Fruit fly (Drosophila melanogaster) whole organism, embryonic: ENCODE measurements around the gene CG13634.

Experiments
- CG10321 ChIP-seq: fragments of 200-800 bp; sonication (Bioruptor generic); IDR thresholded peaks from 2 replicates; pipeline ENCODE4 v1.3.6; 2022; ENCODE audit warnings: missing biosample characterization, missing genetic modification characterization
- CG10462 ChIP-seq: fragments of 200-800 bp; sonication (Bioruptor generic); optimal IDR thresholded peaks from 2 replicates; lab custom pipeline; 2016; ENCODE audit warnings: missing biosample characterization, missing genetic modification characterization
- CG10565 ChIP-seq: fragments of 200-800 bp; sonication (Bioruptor generic); optimal IDR thresholded peaks from 3 replicates; lab custom pipeline; 2016; ENCODE audit warnings: missing biosample characterization, mild to moderate bottlenecking, missing genetic modification characterization
- CG10979 ChIP-seq: fragments of 200-800 bp; sonication (Bioruptor generic); optimal IDR thresholded peaks from 2 replicates; lab custom pipeline; 2018; ENCODE audit warnings: missing biosample characterization, mild to moderate bottlenecking, missing genetic modification characterization, moderate library complexity
- CG11398 ChIP-seq: fragments of 200-800 bp; sonication (Bioruptor generic); optimal IDR thresholded peaks from 2 replicates; lab custom pipeline; 2016; ENCODE audit warnings: missing biosample characterization, missing genetic modification characterization
- CG14667 ChIP-seq: fragments of 200-800 bp; sonication (Bioruptor generic); IDR thresholded peaks from 2 replicates; pipeline ENCODE4 v1.3.6; 2022; ENCODE audit warnings: missing biosample characterization, missing genetic modification characterization
- CG15269 ChIP-seq: fragments of 200-800 bp; sonication (Bioruptor generic); optimal IDR thresholded peaks from 2 replicates; lab custom pipeline; 2018; ENCODE audit warnings: missing biosample characterization, mild to moderate bottlenecking, missing genetic modification characterization, moderate library complexity
- CG15601 ChIP-seq: fragments of 200-800 bp; sonication (Bioruptor generic); optimal IDR thresholded peaks from 3 replicates; lab custom pipeline; 2019; ENCODE audit warnings: missing biosample characterization, mild to moderate bottlenecking, missing genetic modification characterization, moderate library complexity
- CG17359 ChIP-seq: fragments of 200-800 bp; sonication (Bioruptor generic); optimal IDR thresholded peaks from 3 replicates; lab custom pipeline; 2018; ENCODE audit warnings: missing biosample characterization, mild to moderate bottlenecking, missing genetic modification characterization, moderate library complexity
- CG17829 ChIP-seq: fragments of 200-800 bp; optimal IDR thresholded peaks from 2 replicates; lab custom pipeline; 2019; ENCODE audit warnings: missing biosample characterization, mild to moderate bottlenecking, missing genetic modification characterization, moderate library complexity
- CG18011 ChIP-seq: fragments of 200-800 bp; sonication (Bioruptor generic); optimal IDR thresholded peaks from 2 replicates; lab custom pipeline; 2017; ENCODE audit warnings: missing biosample characterization, missing genetic modification characterization, mild to moderate bottlenecking, moderate library complexity, missing genotype
- CG2120 ChIP-seq: fragments of 200-800 bp; sonication (Bioruptor generic); optimal IDR thresholded peaks from 3 replicates; lab custom pipeline; 2016; ENCODE audit warnings: missing biosample characterization, missing genetic modification characterization
- CG31441 ChIP-seq: fragments of 200-800 bp; sonication (Bioruptor generic); IDR thresholded peaks from 2 replicates; pipeline ENCODE4 v1.3.6; 2022; ENCODE audit warnings: missing biosample characterization, missing genetic modification characterization
- CG32772 ChIP-seq: fragments of 200-800 bp; sonication (Bioruptor generic); IDR thresholded peaks from 2 replicates; pipeline ENCODE4 v1.3.6; 2022; ENCODE audit warnings: missing biosample characterization, missing genetic modification characterization
- CG33213 ChIP-seq: fragments of 200-800 bp; sonication (Bioruptor generic); optimal IDR thresholded peaks from 3 replicates; lab custom pipeline; 2016; ENCODE audit warnings: missing biosample characterization, missing genetic modification characterization
- CG4854 ChIP-seq: fragments of 200-800 bp; sonication (Bioruptor generic); optimal IDR thresholded peaks from 2 replicates; lab custom pipeline; 2016; ENCODE audit warnings: missing biosample characterization, missing genetic modification characterization, inconsistent platforms
- CG8924 ChIP-seq: fragments of 200-800 bp; optimal IDR thresholded peaks from 3 replicates; lab custom pipeline; 2019; ENCODE audit warnings: missing biosample characterization, mild to moderate bottlenecking, missing genetic modification characterization, moderate library complexity
- CG9797 ChIP-seq: fragments of 200-800 bp; sonication (Bioruptor generic); optimal IDR thresholded peaks from 3 replicates; lab custom pipeline; 2018; ENCODE audit warnings: missing biosample characterization, mild to moderate bottlenecking, missing genetic modification characterization
- Chrac-16 ChIP-seq: fragments of 200-800 bp; sonication (Bioruptor generic); optimal IDR thresholded peaks from 3 replicates; lab custom pipeline; 2016; ENCODE audit warnings: missing biosample characterization, missing genetic modification characterization
- Dll ChIP-seq: fragments of 200-800 bp; sonication (Bioruptor generic); IDR thresholded peaks from 4 replicates; pipeline ENCODE4 v1.3.6; 2022; ENCODE audit warnings: missing biosample characterization, missing genetic modification characterization; ENCODE audit not compliant: partially characterized antibody
- Drgx ChIP-seq: fragments of 200-800 bp; sonication (Bioruptor generic); IDR thresholded peaks from 2 replicates; pipeline ENCODE4 v1.3.6; 2022; ENCODE audit warnings: missing biosample characterization, missing genetic modification characterization
- E2f2 ChIP-seq: fragments of 200-800 bp; sonication (Bioruptor generic); IDR thresholded peaks from 2 replicates; pipeline ENCODE4 v1.3.6; 2022; ENCODE audit warnings: missing biosample characterization, missing genetic modification characterization
- Ets97D ChIP-seq: fragments of 200-800 bp; sonication (Bioruptor generic); optimal IDR thresholded peaks from 3 replicates; lab custom pipeline; 2016; ENCODE audit warnings: missing biosample characterization, missing genetic modification characterization
- Hey ChIP-seq: fragments of 200-800 bp; sonication (Bioruptor generic); optimal IDR thresholded peaks from 3 replicates; lab custom pipeline; 2018; ENCODE audit warnings: missing biosample characterization, mild to moderate bottlenecking, missing genetic modification characterization
- Hmx ChIP-seq: fragments of 200-800 bp; sonication (Bioruptor generic); optimal IDR thresholded peaks from 2 replicates; lab custom pipeline; 2016; ENCODE audit warnings: missing biosample characterization, missing genetic modification characterization
- Hr51 ChIP-seq, 2 experiments: fragments of 200-800 bp; sonication (Bioruptor generic); optimal IDR thresholded peaks; 2 replicates in 1 of 2; 3 replicates in 1 of 2; lab custom pipeline; 2016 to 2018; ENCODE audit warnings: missing biosample characterization in 2 of 2, missing genetic modification characterization in 2 of 2, mild to moderate bottlenecking in 1 of 2, moderate library complexity in 1 of 2
- Hsf ChIP-seq: fragments of 200-800 bp; sonication (Bioruptor generic); optimal IDR thresholded peaks from 3 replicates; lab custom pipeline; 2016; ENCODE audit warnings: missing biosample characterization, missing genetic modification characterization
- MESR4 ChIP-seq: fragments of 200-800 bp; sonication (Bioruptor generic); optimal IDR thresholded peaks from 2 replicates; lab custom pipeline; 2018; ENCODE audit warnings: missing biosample characterization, mild to moderate bottlenecking, missing genetic modification characterization, moderate library complexity
- Mes4 ChIP-seq: fragments of 200-800 bp; sonication (Bioruptor generic); optimal IDR thresholded peaks from 2 replicates; lab custom pipeline; 2016; ENCODE audit warnings: missing biosample characterization, missing genetic modification characterization
- NC2α ChIP-seq: fragments of 200-800 bp; sonication (Bioruptor generic); optimal IDR thresholded peaks from 2 replicates; lab custom pipeline; 2016; ENCODE audit warnings: missing biosample characterization, missing genetic modification characterization
- NK7.1 ChIP-seq: fragments of 200-800 bp; sonication (Bioruptor generic); optimal IDR thresholded peaks from 3 replicates; lab custom pipeline; 2016; ENCODE audit warnings: missing biosample characterization, missing genetic modification characterization
- Poxn ChIP-seq: fragments of 200-800 bp; sonication (Bioruptor generic); IDR thresholded peaks from 2 replicates; pipeline ENCODE4 v1.3.6; 2022; ENCODE audit warnings: missing biosample characterization, missing genetic modification characterization
- Ravus ChIP-seq: fragments of 200-800 bp; sonication (Bioruptor generic); IDR thresholded peaks from 2 replicates; pipeline ENCODE4 v1.3.6; 2022; ENCODE audit warnings: missing biosample characterization, missing genetic modification characterization
- Sin3A ChIP-seq: fragments of >200 bp; optimal IDR thresholded peaks from 2 replicates; lab custom pipeline; 2018
- Sry-δ ChIP-seq: fragments of 200-800 bp; sonication (Bioruptor generic); optimal IDR thresholded peaks from 2 replicates; lab custom pipeline; 2016; ENCODE audit warnings: missing biosample characterization, missing genetic modification characterization
- bcd ChIP-seq: fragments of 200-800 bp; sonication (Bioruptor generic); optimal IDR thresholded peaks from 2 replicates; lab custom pipeline; 2017; ENCODE audit warnings: missing biosample characterization, mild to moderate bottlenecking, missing genetic modification characterization
- corto ChIP-seq: fragments of 200-800 bp; sonication (Bioruptor generic); optimal IDR thresholded peaks from 2 replicates; lab custom pipeline; 2016; ENCODE audit warnings: missing biosample characterization, mild to moderate bottlenecking, missing genetic modification characterization, moderate library complexity
- dati ChIP-seq: fragments of 200-800 bp; sonication (Bioruptor generic); IDR thresholded peaks from 2 replicates; pipeline ENCODE4 v1.3.6; 2022; ENCODE audit warnings: missing biosample characterization, missing genetic modification characterization
- fd96Cb ChIP-seq: fragments of 200-800 bp; sonication (Bioruptor generic); optimal IDR thresholded peaks from 2 replicates; lab custom pipeline; 2018; ENCODE audit warnings: missing biosample characterization, mild to moderate bottlenecking, missing genetic modification characterization, moderate library complexity
- fru ChIP-seq: fragments of >200 bp; optimal IDR thresholded peaks from 2 replicates; lab custom pipeline; 2017
- gro ChIP-seq: fragments of 200-800 bp; sonication (Bioruptor generic); optimal IDR thresholded peaks from 2 replicates; lab custom pipeline; 2016; ENCODE audit warnings: missing biosample characterization, missing genetic modification characterization
- her ChIP-seq: fragments of 200-800 bp; sonication (Bioruptor generic); optimal IDR thresholded peaks from 2 replicates; lab custom pipeline; 2016; ENCODE audit warnings: missing biosample characterization, missing genetic modification characterization
- jing ChIP-seq: fragments of 200-800 bp; sonication (Bioruptor generic); optimal IDR thresholded peaks from 2 replicates; lab custom pipeline; 2018; ENCODE audit warnings: missing biosample characterization, mild to moderate bottlenecking, missing genetic modification characterization
- klu ChIP-seq: fragments of 200-800 bp; sonication (Bioruptor generic); IDR thresholded peaks from 2 replicates; pipeline ENCODE4 v1.3.6; 2022; ENCODE audit warnings: missing biosample characterization, missing genetic modification characterization
- kni ChIP-seq: fragments of 200-800 bp; sonication (Bioruptor generic); optimal IDR thresholded peaks from 3 replicates; lab custom pipeline; 2017; ENCODE audit warnings: mild to moderate bottlenecking, missing biosample characterization, missing genetic modification reagents, missing genetic modification characterization
- knrl ChIP-seq: fragments of 200-800 bp; sonication (Bioruptor generic); IDR thresholded peaks from 3 replicates; pipeline ENCODE4 v1.3.6; 2022; ENCODE audit warnings: missing biosample characterization, missing genetic modification characterization; ENCODE audit not compliant: partially characterized antibody
- lab ChIP-seq: fragments of 200-800 bp; sonication (Bioruptor generic); optimal IDR thresholded peaks from 3 replicates; lab custom pipeline; 2017; ENCODE audit warnings: missing biosample characterization, missing genetic modification characterization, mild to moderate bottlenecking, moderate library complexity, missing genetic modification reagents
- p53 ChIP-seq: fragments of 200-800 bp; sonication (Bioruptor generic); optimal IDR thresholded peaks from 2 replicates; lab custom pipeline; 2016; ENCODE audit warnings: missing biosample characterization, missing genetic modification characterization
- pum ChIP-seq: fragments of 200-800 bp; sonication (Bioruptor generic); optimal IDR thresholded peaks from 2 replicates; lab custom pipeline; 2016; ENCODE audit warnings: missing biosample characterization, missing genetic modification characterization
- so ChIP-seq: fragments of 200-800 bp; sonication (Bioruptor generic); IDR thresholded peaks from 3 replicates; pipeline ENCODE4 v1.3.6; 2022; ENCODE audit warnings: missing biosample characterization, missing genetic modification characterization

CG13634 gene

dm6 chr3R:24768538-24769401 lies 21.2 kb downstream of the CG13634 start, which contains the start of gene CG13631 (continued):
- TF ChIP-seq Chrac-16 (peak; percentile 93), Mes4 (GFP tag; lab: Kevin White, UChicago) (peak; percentile 96), Ravus (peak; percentile 51), corto (GFP tag; lab: Kevin White, UChicago) (peak; percentile 85), CG10321 (GFP tag; lab: Robert Waterston, UW) (no peak), CG18011 (GFP tag; lab: Kevin White, UChicago) (no peak), CG8924 (peak; percentile 95), kni (GFP tag; lab: Kevin White, UChicago) (peak; percentile 86), Ets97D (GFP tag; lab: Kevin White, UChicago) (peak; percentile 74), Hsf (GFP tag; lab: Kevin White, UChicago) (peak; percentile 96), p53 (peak; percentile 84), CG4854 (GFP tag; lab: Kevin White, UChicago) (peak; percentile 86), fru (lab: Kevin White, UChicago) (no peak), dati (GFP tag; lab: Robert Waterston, UW) (peak; percentile 74), CG14667 (GFP tag; lab: Robert Waterston, UW) (peak; percentile 87), CG9797 (GFP tag; lab: Kevin White, UChicago) (peak; percentile 32), Sin3A (lab: Kevin White, UChicago) (no peak), CG10979 (tag; lab: Kevin White, UChicago) (peak; percentile 98), so (GFP tag; lab: Robert Waterston, UW) (peak; percentile 92), CG32772 (peak; percentile 94), lab (GFP tag; lab: Kevin White, UChicago) (peak; percentile 86), CG17359 (tag; lab: Kevin White, UChicago) (peak; percentile 96), CG17829 (tag; lab: Kevin White, UChicago) (peak; percentile 96), MESR4 (GFP tag; lab: Kevin White, UChicago) (no peak), CG31441 (GFP tag; lab: Robert Waterston, UW) (peak; percentile 97), CG15269 (peak; percentile 91), NK7.1 (peak; percentile 79), Drgx (GFP tag; lab: Robert Waterston, UW) (peak; percentile 97), Sry-δ (GFP tag; lab: Kevin White, UChicago) (peak; percentile 58), CG10565 (GFP tag; lab: Kevin White, UChicago) (peak; percentile 89), bcd (GFP tag; lab: Kevin White, UChicago) (peak; percentile 96), Hr51 (GFP tag; optimal IDR thresholded peaks at IDR 0.05; lab: Kevin White, UChicago) (peak; percentile 46 to 95), jing (peak; percentile 94), Hey (tag; lab: Kevin White, UChicago) (peak; percentile 51), E2f2 (GFP tag; lab: Robert Waterston, UW) (peak; percentile 65), knrl (GFP tag; lab: Robert Waterston, UW) (no peak), klu (peak; percentile 64; the same call in 1 of the 2 replicates), CG11398 (peak; percentile 88), CG33213 (GFP tag; lab: Kevin White, UChicago) (peak; percentile 86), Poxn (GFP tag; lab: Robert Waterston, UW) (no peak), CG15601 (peak; percentile 97), pum (GFP tag; lab: Kevin White, UChicago) (peak; percentile 97), Hmx (GFP tag; lab: Kevin White, UChicago) (peak; percentile 59), NC2α (GFP tag; lab: Kevin White, UChicago) (peak; percentile 84), CG2120 (GFP tag; lab: Kevin White, UChicago) (peak; percentile 21), gro (no peak), Dll (GFP tag; lab: Robert Waterston, UW) (no peak), fd96Cb (tag; lab: Kevin White, UChicago) (peak; percentile 98), CG10462 (GFP tag; lab: Kevin White, UChicago) (peak; percentile 96), her (peak; percentile 86)
